Fruit fly (Drosophila melanogaster): ENCODE results near the gene CG15210.

Gene CG15210

DNA sequence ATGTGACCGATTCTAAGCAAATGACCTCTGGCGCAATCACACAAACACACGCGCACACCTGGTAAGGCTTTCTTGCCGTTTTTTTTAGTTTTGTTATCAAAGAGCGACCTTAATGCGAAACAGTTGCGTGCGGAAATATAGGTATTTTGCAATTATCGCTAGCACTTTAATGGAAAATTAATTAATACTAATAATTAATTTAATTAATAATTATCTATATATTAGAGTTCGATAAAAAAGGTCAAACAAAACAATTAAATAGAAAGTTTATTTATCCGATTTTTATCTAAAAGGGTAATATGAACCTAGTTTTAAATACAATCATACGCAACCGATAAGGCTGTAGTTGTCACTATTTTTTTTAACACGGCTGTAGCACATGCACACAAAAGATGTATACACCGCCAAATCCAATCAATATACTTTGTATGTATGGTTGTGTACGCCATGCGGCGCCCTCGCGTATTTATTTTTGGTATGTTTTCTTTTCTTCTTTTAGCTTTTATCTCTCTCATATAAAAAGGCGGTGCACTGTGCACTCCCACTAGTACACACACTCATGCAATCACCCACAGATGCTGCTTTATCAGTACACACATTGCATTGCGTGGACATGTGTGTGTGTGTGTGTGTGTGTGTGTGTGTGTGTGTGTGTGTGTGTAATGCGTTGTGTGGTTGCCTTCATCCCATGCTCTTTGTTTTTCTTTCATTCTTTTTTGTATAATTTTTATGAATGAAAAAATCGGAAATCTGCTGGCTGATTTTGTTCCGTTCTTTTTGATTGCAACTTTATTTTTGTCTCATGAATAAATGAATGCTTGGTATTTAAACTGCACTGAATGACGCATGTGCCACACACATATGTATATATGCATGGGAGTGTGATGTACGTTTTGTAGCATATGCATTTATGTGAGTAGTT lies 36.3 kb upstream of the CG15210 start (continued):
- TF ChIP-seq lmd (GFP tag; IDR thresholded peaks at IDR 0.05) (peak; percentile 59; the same call in 1 of the 2 replicates), Hr51 (GFP tag; optimal IDR thresholded peaks at IDR 0.05) (peak in 1 of 2 experiments; percentile 86), nmo (GFP tag; optimal IDR thresholded peaks at IDR 0.05) (peak; percentile 85), peb (GFP tag; IDR thresholded peaks at IDR 0.05) (no peak), CG12391 (tag; optimal IDR thresholded peaks at IDR 0.05) (peak; percentile 74), cas (GFP tag; IDR thresholded peaks at IDR 0.05) (no peak), B-H1 (GFP tag; IDR thresholded peaks at IDR 0.05) (peak; percentile 27; the same call in 1 of the 3 replicates), Bdp1 (GFP tag; optimal IDR thresholded peaks at IDR 0.05) (no peak), vvl (GFP tag; IDR thresholded peaks at IDR 0.05) (no peak; the same call in none of the 2 replicates), chn (GFP tag; optimal IDR thresholded peaks at IDR 0.05) (no peak), CG8359 (GFP tag; optimal IDR thresholded peaks at IDR 0.05; ENCODE audit: borderline replicate concordance) (peak; percentile 50), Sox100B (GFP tag; optimal IDR thresholded peaks at IDR 0.05) (peak; percentile 84), Ravus (GFP tag; IDR thresholded peaks at IDR 0.05) (no peak), CG16813 (GFP tag; IDR thresholded peaks at IDR 0.05; ENCODE audit: partially characterized antibody) (no peak), CG12299 (tag; optimal IDR thresholded peaks at IDR 0.05) (peak; percentile 57), gem (tag; optimal IDR thresholded peaks at IDR 0.05) (peak; percentile 87), CG3407 (GFP tag; optimal IDR thresholded peaks at IDR 0.05) (peak; percentile 45), al (GFP tag; IDR thresholded peaks at IDR 0.05) (no peak), Atf-2 (GFP tag; optimal IDR thresholded peaks at IDR 0.05) (no peak), sd (tag; optimal IDR thresholded peaks at IDR 0.05) (no peak), CG17186 (GFP tag; optimal IDR thresholded peaks at IDR 0.05) (no peak), pros (GFP tag; optimal IDR thresholded peaks at IDR 0.05) (no peak), CG13894 (tag; optimal IDR thresholded peaks at IDR 0.05) (no peak), CG18619 (GFP tag; optimal IDR thresholded peaks at IDR 0.05) (peak; percentile 59), CG10431 (GFP tag; optimal IDR thresholded peaks at IDR 0.05) (peak; percentile 17), exex (tag; optimal IDR thresholded peaks at IDR 0.05) (peak; percentile 53), twi (tag; optimal IDR thresholded peaks at IDR 0.05) (peak; percentile 42), CG31388 (GFP tag; optimal IDR thresholded peaks at IDR 0.05) (no peak), CG3847 (GFP tag; IDR thresholded peaks at IDR 0.05) (0 out of 2 replicates have a peak, but pooled peaks have one; percentile 29), CTCF (GFP tag; optimal IDR thresholded peaks at IDR 0.05) (peak; percentile 9), chif (GFP tag; optimal IDR thresholded peaks at IDR 0.05) (no peak), E2f2 (GFP tag; IDR thresholded peaks at IDR 0.05) (peak; percentile 28; the same call in 1 of the 2 replicates), CG2678 (tag; optimal IDR thresholded peaks at IDR 0.05) (peak; percentile 86), CG6689 (GFP tag; IDR thresholded peaks at IDR 0.05) (no peak; the same call in none of the 2 replicates), tap (tag; optimal IDR thresholded peaks at IDR 0.05) (peak; percentile 64), CG10462 (GFP tag; optimal IDR thresholded peaks at IDR 0.05) (peak; percentile 41), NfI (GFP tag; optimal IDR thresholded peaks at IDR 0.05) (peak; percentile 31), shn (GFP tag; optimal IDR thresholded peaks at IDR 0.05) (no peak), Blimp-1 (GFP tag; optimal IDR thresholded peaks at IDR 0.05) (peak; percentile 67), Jarid2 (GFP tag; optimal IDR thresholded peaks at IDR 0.05) (no peak), prd (optimal IDR thresholded peaks at IDR 0.05) (no peak), prd (GFP tag; IDR thresholded peaks at IDR 0.05) (peak; percentile 57; the same call in 2 of the 3 replicates), CG15479 (GFP tag; optimal IDR thresholded peaks at IDR 0.05) (peak; percentile 48), wek (GFP tag; optimal IDR thresholded peaks at IDR 0.05) (no peak), salm (tag; optimal IDR thresholded peaks at IDR 0.05) (peak; percentile 60), nom (GFP tag; optimal IDR thresholded peaks at IDR 0.05) (peak; percentile 59), Bgb (GFP tag; IDR thresholded peaks at IDR 0.05; ENCODE audit: partially characterized antibody) (no peak), CG7556 (GFP tag; optimal IDR thresholded peaks at IDR 0.05) (peak; percentile 75)

All from whole organism, embryonic.